Fruit fly (Drosophila melanogaster) whole organism, embryonic: ENCODE data around the gene Actn.

Source experiments
- CG11504 ChIP-seq: fragments of 200-800 bp; sonication (Bioruptor generic); optimal IDR thresholded peaks from 3 replicates; lab custom pipeline; 2019; ENCODE audit warnings: missing biosample characterization, mild to moderate bottlenecking, missing genetic modification characterization, moderate library complexity
- CG17802 ChIP-seq: fragments of 200-800 bp; sonication (Bioruptor generic); optimal IDR thresholded peaks from 2 replicates; lab custom pipeline; 2018; ENCODE audit warnings: missing biosample characterization, mild to moderate bottlenecking, missing genetic modification characterization, moderate library complexity
- CG18619 ChIP-seq: fragments of 200-800 bp; sonication (Bioruptor generic); optimal IDR thresholded peaks from 3 replicates; lab custom pipeline; 2017; ENCODE audit warnings: missing biosample characterization, mild to moderate bottlenecking, missing genetic modification characterization
- H15 ChIP-seq: fragments of 200-800 bp; sonication (Bioruptor generic); IDR thresholded peaks from 3 replicates; pipeline ENCODE4 v1.3.6; 2022; ENCODE audit warnings: missing biosample characterization, missing genetic modification characterization
- Hand ChIP-seq: fragments of 200-800 bp; sonication (Bioruptor generic); optimal IDR thresholded peaks from 2 replicates; lab custom pipeline; 2017; ENCODE audit warnings: mild to moderate bottlenecking, missing biosample characterization, missing genetic modification reagents, missing genetic modification characterization
- Meics ChIP-seq: fragments of 200-800 bp; sonication (Bioruptor generic); optimal IDR thresholded peaks from 2 replicates; lab custom pipeline; 2017; ENCODE audit warnings: missing biosample characterization, mild to moderate bottlenecking, missing genetic modification characterization
- bowl ChIP-seq: fragments of 200-800 bp; sonication (Bioruptor generic); IDR thresholded peaks from 2 replicates; pipeline ENCODE4 v1.3.6; 2022; ENCODE audit warnings: missing biosample characterization, missing genetic modification characterization
- p53 ChIP-seq: fragments of 200-800 bp; sonication (Bioruptor generic); optimal IDR thresholded peaks from 2 replicates; lab custom pipeline; 2016; ENCODE audit warnings: missing biosample characterization, missing genetic modification characterization
- seq ChIP-seq: fragments of 200-800 bp; sonication (Bioruptor generic); IDR thresholded peaks from 2 replicates; pipeline ENCODE4 v1.3.6; 2022; ENCODE audit warnings: missing biosample characterization, missing genetic modification characterization

DNA sequence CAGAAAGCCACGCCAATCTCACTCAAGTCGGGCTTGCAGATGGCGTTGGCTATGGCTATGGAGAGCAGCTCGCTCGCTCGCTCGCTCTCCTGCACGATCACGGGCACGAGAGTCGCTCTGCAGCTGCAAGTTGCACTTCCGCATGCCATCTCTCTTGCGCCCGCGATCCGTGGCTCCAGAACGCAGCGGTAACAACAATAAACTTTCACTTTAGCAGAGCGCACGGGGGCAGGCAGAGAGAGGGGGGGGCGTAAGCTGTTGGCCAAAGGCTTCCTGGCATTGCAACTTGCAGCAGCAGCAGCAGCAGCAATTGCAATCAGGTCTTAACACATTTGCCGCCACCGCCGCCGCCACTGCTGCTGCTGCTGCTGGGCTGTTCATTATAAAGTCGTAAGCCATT is 52.1 kb downstream of the Actn start:
- TF ChIP-seq seq (GFP tag; lab: Robert Waterston, UW), result no peak
- TF ChIP-seq CG17802, result no peak
- TF ChIP-seq Meics (GFP tag; lab: Kevin White, UChicago), result no peak
- no peak for TF ChIP-seq p53 (GFP tag; lab: Kevin White, UChicago)
- TF ChIP-seq H15 (GFP tag; lab: Robert Waterston, UW), result no peak
- no peak for TF ChIP-seq CG18619 (GFP tag; lab: Kevin White, UChicago)
- TF ChIP-seq Hand (GFP tag; lab: Kevin White, UChicago), result no peak
- no peak for TF ChIP-seq CG11504 (tag; lab: Kevin White, UChicago)
- TF ChIP-seq bowl (GFP tag; lab: Robert Waterston, UW), result no peak
